Worm (Caenorhabditis elegans) whole organism, L4 larva: ENCODE results near the gene C46C2.2.

ENCODE experiments used
- R02D3.7 ChIP-seq: fragments of 150-350 bp; sonication (generic microtip); optimal IDR thresholded peaks from 3 replicates; lab custom pipeline; 2014; ENCODE audit warnings: missing biosample characterization, missing genetic modification characterization
- Y105C5A.15 ChIP-seq: fragments of 200-800 bp; sonication (Bioruptor generic); IDR thresholded peaks from 2 replicates; pipeline ENCODE4 v1.3.6; 2022; ENCODE audit warnings: missing genetic modification characterization, missing compliant biosample characterization
- Y48G9A.11 ChIP-seq: fragments of 200-800 bp; sonication (Bioruptor generic); IDR thresholded peaks from 2 replicates; pipeline ENCODE4 v1.3.6; 2022; ENCODE audit warnings: missing genetic modification reagents, missing genetic modification characterization, missing compliant biosample characterization
- ZK337.2 ChIP-seq: fragments of 200-800 bp; sonication (Bioruptor generic); IDR thresholded peaks from 2 replicates; pipeline ENCODE4 v1.3.6; 2022; ENCODE audit warnings: missing genetic modification reagents, missing genetic modification characterization, missing compliant biosample characterization
- aha-1 ChIP-seq: fragments of 150-350 bp; peaks from one replicate; lab custom pipeline; 2014; ENCODE audit warnings: missing biosample characterization, missing genetic modification characterization
- aly-2 ChIP-seq: sonication (generic microtip); optimal IDR thresholded peaks from 2 replicates; lab custom pipeline; 2018; ENCODE audit warnings: missing biosample characterization, missing genetic modification characterization
- ama-1 ChIP-seq: fragments of 150-350 bp; optimal IDR thresholded peaks from 2 replicates; lab custom pipeline; 2014; ENCODE audit warnings: inconsistent platforms, mixed read lengths
- attf-4 ChIP-seq: sonication (generic microtip); optimal IDR thresholded peaks from 3 replicates; lab custom pipeline; 2017; ENCODE audit warnings: missing biosample characterization, missing genetic modification characterization
- ceh-28 ChIP-seq: fragments of 150-350 bp; optimal IDR thresholded peaks from 2 replicates; lab custom pipeline; 2014; ENCODE audit warnings: missing biosample characterization, missing genetic modification reagents, missing genetic modification characterization
- ceh-44 ChIP-seq: fragments of 200-800 bp; sonication (Bioruptor generic); IDR thresholded peaks from 2 replicates; pipeline ENCODE4 v1.3.6; 2022; ENCODE audit warnings: missing genetic modification reagents, missing genetic modification characterization, missing compliant biosample characterization
- ceh-82 ChIP-seq: sonication (generic microtip); optimal IDR thresholded peaks from 2 replicates; lab custom pipeline; 2017; ENCODE audit warnings: missing biosample characterization, missing genetic modification characterization
- daf-16 ChIP-seq, 3 experiments: sonication (generic microtip); optimal IDR thresholded peaks; 2 replicates each; lab custom pipeline; 2016 to 2017; ENCODE audit warnings: missing genetic modification characterization in 3 of 3, missing genetic modification reagents in 3 of 3, mild to moderate bottlenecking in 2 of 3, missing compliant biosample characterization in 2 of 3, missing biosample characterization in 1 of 3, moderate library complexity in 1 of 3
- daf-19 ChIP-seq: fragments of 200-800 bp; sonication (Bioruptor generic); conservative IDR thresholded peaks from 2 replicates; pipeline ENCODE4 v1.3.6; 2022; ENCODE audit warnings: missing genetic modification characterization, missing compliant biosample characterization
- dpl-1 ChIP-seq: fragments of 150-350 bp; optimal IDR thresholded peaks from 2 replicates; lab custom pipeline; 2014; ENCODE audit warnings: missing biosample characterization, missing genetic modification reagents, missing genetic modification characterization
- duxl-1 ChIP-seq: sonication (generic microtip); optimal IDR thresholded peaks from 2 replicates; lab custom pipeline; 2016; ENCODE audit warnings: mild to moderate bottlenecking, missing genetic modification characterization, moderate library complexity, missing compliant biosample characterization; ENCODE audit not compliant: poor library complexity
- dve-1 ChIP-seq: sonication (generic microtip); optimal IDR thresholded peaks from 2 replicates; lab custom pipeline; 2017; ENCODE audit warnings: antibody characterized with exemption, mild to moderate bottlenecking, missing genetic modification characterization, missing compliant biosample characterization; ENCODE audit not compliant: insufficient read depth
- egl-43 ChIP-seq: fragments of 200-800 bp; sonication (Bioruptor generic); IDR thresholded peaks from 2 replicates; pipeline ENCODE4 v1.3.6; 2022; ENCODE audit warnings: missing genetic modification reagents, missing genetic modification characterization, missing compliant biosample characterization
- gei-8 ChIP-seq: fragments of 200-800 bp; sonication (Bioruptor generic); optimal IDR thresholded peaks from 2 replicates; lab custom pipeline; 2018; ENCODE audit warnings: mild to moderate bottlenecking, missing genetic modification characterization, missing compliant biosample characterization
- hif-1 ChIP-seq, 2 experiments: sonication (generic microtip); optimal IDR thresholded peaks; 2 replicates each; lab custom pipeline; 2016 to 2017; ENCODE audit warnings: missing compliant biosample characterization in 2 of 2, missing genetic modification characterization in 2 of 2, missing genetic modification reagents in 2 of 2, missing genotype in 2 of 2, mild to moderate bottlenecking in 1 of 2
- hlh-30 ChIP-seq: sonication (generic microtip); optimal IDR thresholded peaks from 2 replicates; lab custom pipeline; 2017; ENCODE audit warnings: antibody characterized with exemption, mild to moderate bottlenecking, missing genetic modification characterization, missing compliant biosample characterization; ENCODE audit not compliant: insufficient read depth
- jun-1 ChIP-seq: fragments of 150-350 bp; optimal IDR thresholded peaks from 2 replicates; lab custom pipeline; 2014; ENCODE audit warnings: missing biosample characterization, missing genetic modification reagents, missing genetic modification characterization
- lin-29 ChIP-seq: fragments of 200-800 bp; sonication (Bioruptor generic); IDR thresholded peaks from 2 replicates; pipeline ENCODE4 v1.3.6; 2022; ENCODE audit warnings: missing genetic modification reagents, missing genetic modification characterization, missing compliant biosample characterization
- lsy-2 ChIP-seq, 2 experiments: fragments of 150-350 bp in 1 of 2; sonication (generic microtip) in 1 of 2; optimal IDR thresholded peaks; 2 replicates each; lab custom pipeline; 2014 to 2017; ENCODE audit warnings: missing biosample characterization in 2 of 2, missing genetic modification characterization in 2 of 2
- mdl-1 ChIP-seq, 2 experiments: fragments of 150-350 bp in 1 of 2; sonication (generic microtip) in 1 of 2; optimal IDR thresholded peaks; 2 replicates each; lab custom pipeline; 2014 to 2017; ENCODE audit warnings: missing biosample characterization in 2 of 2, missing genetic modification characterization in 2 of 2
- mep-1 ChIP-seq: fragments of 150-350 bp; sonication (generic microtip); optimal IDR thresholded peaks from 3 replicates; lab custom pipeline; 2014; ENCODE audit warnings: missing biosample characterization, missing genetic modification characterization
- mes-2 ChIP-seq: sonication (generic microtip); optimal IDR thresholded peaks from 2 replicates; lab custom pipeline; 2016; ENCODE audit warnings: missing genotype, mild to moderate bottlenecking, missing genetic modification characterization, missing compliant biosample characterization; ENCODE audit not compliant: poor library complexity, severe bottlenecking
- mxl-3 ChIP-seq: fragments of 200-800 bp; sonication (Bioruptor generic); optimal IDR thresholded peaks from 2 replicates; lab custom pipeline; 2018; ENCODE audit warnings: mild to moderate bottlenecking, missing genetic modification characterization, missing compliant biosample characterization
- nhr-11 ChIP-seq: fragments of 150-350 bp; optimal IDR thresholded peaks from 2 replicates; lab custom pipeline; 2014; ENCODE audit warnings: missing biosample characterization, missing genetic modification characterization
- nhr-237 ChIP-seq: sonication (generic microtip); optimal IDR thresholded peaks from 2 replicates; lab custom pipeline; 2017; ENCODE audit warnings: missing biosample characterization, missing genetic modification characterization
- nhr-25 ChIP-seq: sonication (generic microtip); optimal IDR thresholded peaks from 2 replicates; lab custom pipeline; 2017; ENCODE audit warnings: missing genetic modification characterization, mild to moderate bottlenecking, missing compliant biosample characterization, antibody characterized with exemption, moderate library complexity, borderline replicate concordance; ENCODE audit not compliant: insufficient read depth
- nhr-41 ChIP-seq: fragments of 200-800 bp; sonication (Bioruptor generic); IDR thresholded peaks from 2 replicates; pipeline ENCODE4 v1.3.6; 2022; ENCODE audit warnings: missing genetic modification reagents, missing genetic modification characterization, missing compliant biosample characterization
- nhr-48 ChIP-seq: sonication (generic microtip); optimal IDR thresholded peaks from 2 replicates; lab custom pipeline; 2016; ENCODE audit warnings: mild to moderate bottlenecking, missing genetic modification characterization, missing compliant biosample characterization
- nhr-6 ChIP-seq: fragments of 150-350 bp; optimal IDR thresholded peaks from 2 replicates; lab custom pipeline; 2014; ENCODE audit warnings: missing biosample characterization, missing genetic modification characterization
- nhr-76 ChIP-seq: fragments of 150-350 bp; optimal IDR thresholded peaks from 2 replicates; lab custom pipeline; 2014; ENCODE audit warnings: missing biosample characterization, missing genetic modification characterization
- pqm-1 ChIP-seq: sonication (generic microtip); optimal IDR thresholded peaks from 2 replicates; lab custom pipeline; 2017; ENCODE audit warnings: missing biosample characterization, missing genetic modification characterization
- rbr-2 ChIP-seq: sonication (generic microtip); optimal IDR thresholded peaks from 2 replicates; lab custom pipeline; 2016; ENCODE audit warnings: missing genotype, missing genetic modification characterization, missing compliant biosample characterization
- set-16 ChIP-seq: fragments of 200-800 bp; sonication (Bioruptor generic); IDR thresholded peaks from 2 replicates; pipeline ENCODE4 v1.3.6; 2022; ENCODE audit warnings: missing genetic modification reagents, missing genetic modification characterization, missing compliant biosample characterization
- tag-97 ChIP-seq: fragments of 200-800 bp; sonication (Bioruptor generic); IDR thresholded peaks from 2 replicates; pipeline ENCODE4 v1.3.6; 2022; ENCODE audit warnings: missing genetic modification characterization, missing compliant biosample characterization
- unc-39 ChIP-seq: sonication (generic microtip); optimal IDR thresholded peaks from 2 replicates; lab custom pipeline; 2017; ENCODE audit warnings: missing biosample characterization, missing genetic modification characterization
- unc-62 ChIP-seq, 3 experiments: fragments of 150-350 bp in 1 of 3; sonication (generic microtip); optimal IDR thresholded peaks in 2 of 3; peaks in 1 of 3; 1 replicate in 1 of 3; 2 replicates in 2 of 3; lab custom pipeline; 2014 to 2017; ENCODE audit warnings: missing biosample characterization in 3 of 3, missing genetic modification characterization in 3 of 3, missing genetic modification reagents in 3 of 3, missing genotype in 1 of 3
- zag-1 ChIP-seq: fragments of 150-350 bp; optimal IDR thresholded peaks from 2 replicates; lab custom pipeline; 2014; ENCODE audit warnings: missing biosample characterization, missing genetic modification characterization
- zfp-2 ChIP-seq: sonication (generic microtip); optimal IDR thresholded peaks from 2 replicates; lab custom pipeline; 2016; ENCODE audit warnings: mild to moderate bottlenecking, missing genetic modification characterization, missing compliant biosample characterization
- zfp-3 ChIP-seq: fragments of 200-800 bp; sonication (Bioruptor generic); conservative IDR thresholded peaks from 2 replicates; pipeline ENCODE4 v1.3.6; 2022; ENCODE audit warnings: missing genetic modification reagents, missing genetic modification characterization, missing compliant biosample characterization
- ztf-7 ChIP-seq: fragments of 150-350 bp; optimal IDR thresholded peaks from 2 replicates; lab custom pipeline; 2014; ENCODE audit warnings: missing biosample characterization, missing genetic modification characterization

C46C2.2 gene

DNA sequence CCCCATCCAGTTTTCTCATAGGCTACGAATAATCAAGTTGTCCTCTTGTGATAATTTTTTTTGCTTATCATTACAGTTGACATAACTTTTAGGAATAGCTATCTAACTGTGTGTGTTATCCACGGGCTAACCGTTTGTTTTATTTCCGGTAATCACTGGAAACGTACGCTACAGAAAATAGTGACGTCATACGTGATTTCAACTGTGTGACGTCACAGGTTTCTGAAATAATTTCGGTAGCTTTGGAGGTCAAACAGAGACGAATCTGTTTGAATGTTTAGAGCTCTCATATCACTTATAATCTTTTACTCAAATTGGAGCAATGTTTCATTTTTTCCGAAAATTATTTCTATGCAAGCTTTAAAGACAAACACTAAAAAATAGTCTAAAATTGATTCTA lies 39.3 kb downstream of the C46C2.2 start:
- TF ChIP-seq aha-1 (tag; lab: Kevin White, UChicago), result peak; percentile 76
- no peak for TF ChIP-seq gei-8 (GFP tag; lab: Kevin White, UChicago)
- no peak for TF ChIP-seq zag-1 (tag; lab: Kevin White, UChicago)
- no peak for TF ChIP-seq mdl-1 (tag; optimal IDR thresholded peaks at IDR 0.05; lab: Kevin White, UChicago)

DNA sequence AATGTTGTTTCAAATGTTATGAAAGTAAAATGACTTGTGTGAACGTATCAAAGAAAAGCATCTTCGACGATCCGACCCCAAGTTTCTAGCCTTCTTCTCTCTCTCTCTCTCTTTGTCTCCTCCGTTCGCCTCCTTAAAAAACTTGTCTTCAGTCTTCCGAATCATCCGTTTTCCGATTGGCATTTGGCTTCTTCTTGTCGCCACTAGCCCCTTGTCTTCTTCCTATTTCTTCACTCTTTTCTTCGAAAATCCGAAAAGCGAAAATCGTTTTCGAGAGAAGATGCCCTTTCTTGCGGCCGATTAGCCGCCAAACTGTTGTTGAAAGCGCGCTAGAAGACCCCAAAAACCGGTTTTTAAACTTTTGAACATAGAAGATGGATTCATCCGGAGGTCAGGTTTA lies 41.0 kb downstream of the C46C2.2 start:
- TF ChIP-seq duxl-1 (tag; lab: Kevin White, UChicago) (no peak), gei-8 (GFP tag; lab: Kevin White, UChicago) (no peak), ZK337.2 (GFP tag; lab: Robert Waterston, UW) (no peak), nhr-76 (tag; lab: Kevin White, UChicago) (no peak), lin-29 (GFP tag; lab: Robert Waterston, UW) (no peak), attf-4 (no peak), unc-62 (GFP tag; optimal IDR thresholded peaks at IDR 0.05 in 1 of 2; lab: Kevin White, UChicago) (no peak), unc-62 (tag; optimal IDR thresholded peaks at IDR 0.05; lab: Kevin White, UChicago) (no peak), hif-1 (tag; optimal IDR thresholded peaks at IDR 0.05; lab: Kevin White, UChicago) (peak in 1 of 2 experiments; percentile 14), mep-1 (peak; percentile 9), nhr-48 (tag; lab: Kevin White, UChicago) (peak; percentile 25), ama-1 (lab: Kevin White, UChicago) (peak; percentile 93), lsy-2 (tag; optimal IDR thresholded peaks at IDR 0.05; lab: Kevin White, UChicago) (no peak), mxl-3 (GFP tag; lab: Kevin White, UChicago) (peak; percentile 4), nhr-6 (tag; lab: Kevin White, UChicago) (no peak)

DNA sequence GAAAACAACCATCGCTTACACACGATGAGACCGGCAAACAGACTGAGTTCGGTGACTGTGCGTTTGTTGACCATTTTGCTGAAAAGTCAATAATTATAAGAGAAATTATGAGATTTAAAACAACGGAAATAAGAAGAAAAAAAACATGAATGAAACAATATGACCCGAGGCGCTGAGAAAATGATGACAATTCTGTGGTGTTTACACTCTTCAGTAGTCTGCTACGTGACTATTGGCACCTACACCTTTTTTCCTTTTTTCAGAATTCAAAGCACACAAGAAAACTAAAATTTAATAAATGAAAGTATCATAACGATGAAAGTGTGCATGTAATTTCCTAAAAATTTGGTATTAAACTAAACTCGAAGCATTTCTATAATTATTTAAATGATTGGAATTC lies 42.2 kb downstream of the C46C2.2 start, which contains the start of gene Y11D7A.10:
Gene Y11D7A.10 (minus strand): TSS at position 82 of the 400 bp plus-strand sequence.
- TF ChIP-seq tag-97, result no peak
- no peak for TF ChIP-seq attf-4
- no peak for TF ChIP-seq nhr-76 (tag; lab: Kevin White, UChicago)
- no peak for TF ChIP-seq Y105C5A.15
- no peak for TF ChIP-seq ceh-28 (tag; lab: Kevin White, UChicago)
- peak; percentile 72 to 89 for TF ChIP-seq hif-1 (tag; optimal IDR thresholded peaks at IDR 0.05; lab: Kevin White, UChicago)
- no peak for TF ChIP-seq nhr-41
- no peak for TF ChIP-seq nhr-237 (tag; lab: Kevin White, UChicago)
- no peak for TF ChIP-seq ceh-82 (tag; lab: Kevin White, UChicago)
- no peak for TF ChIP-seq pqm-1 (tag; lab: Kevin White, UChicago)
- TF ChIP-seq rbr-2 (tag; lab: Kevin White, UChicago), result no peak
- no peak for TF ChIP-seq mdl-1 (tag; optimal IDR thresholded peaks at IDR 0.05; lab: Kevin White, UChicago)
- TF ChIP-seq set-16 (GFP tag; lab: Robert Waterston, UW), result no peak
- TF ChIP-seq aha-1 (tag; lab: Kevin White, UChicago), result peak; percentile 92
- peak; percentile 6 for TF ChIP-seq hlh-30 (tag; lab: Kevin White, UChicago)
- no peak for TF ChIP-seq ama-1 (lab: Kevin White, UChicago)
- no peak for TF ChIP-seq unc-39 (tag; lab: Kevin White, UChicago)
- TF ChIP-seq daf-16 (GFP tag; optimal IDR thresholded peaks at IDR 0.05; lab: Kevin White, UChicago), result no peak
- TF ChIP-seq daf-16 (tag; optimal IDR thresholded peaks at IDR 0.05; lab: Kevin White, UChicago), result peak; percentile 55
- no peak for TF ChIP-seq zfp-3 (GFP tag; lab: Robert Waterston, UW)
- no peak for TF ChIP-seq jun-1

ce11 chrIV:9260334-9260733 lies 42.8 kb downstream of the C46C2.2 start:
- TF ChIP-seq daf-19 (no peak), nhr-25 (tag; lab: Kevin White, UChicago) (no peak), R02D3.7 (tag; lab: Kevin White, UChicago) (no peak), ceh-44 (GFP tag; lab: Robert Waterston, UW) (no peak), set-16 (GFP tag; lab: Robert Waterston, UW) (no peak), ZK337.2 (GFP tag; lab: Robert Waterston, UW) (no peak), ztf-7 (no peak), nhr-11 (no peak), hif-1 (tag; optimal IDR thresholded peaks at IDR 0.05; lab: Kevin White, UChicago) (peak in 1 of 2 experiments; percentile 95), dpl-1 (GFP tag; lab: Kevin White, UChicago) (peak; percentile 24), zfp-2 (tag; lab: Kevin White, UChicago) (no peak), aly-2 (tag; lab: Kevin White, UChicago) (no peak), aha-1 (tag; lab: Kevin White, UChicago) (peak; percentile 83), mxl-3 (GFP tag; lab: Kevin White, UChicago) (no peak), Y48G9A.11 (no peak), duxl-1 (tag; lab: Kevin White, UChicago) (no peak), mep-1 (no peak), dve-1 (tag; lab: Kevin White, UChicago) (no peak), mes-2 (peak; percentile 10), egl-43 (GFP tag; lab: Robert Waterston, UW) (no peak)
